Fruit fly (Drosophila melanogaster): ENCODE measurements around the gene CG31954.

CG31954 gene

dm6 chr2L:3559647-3560046 lies 49.7 kb upstream of the CG31954 start (continued):
- no peak for TF ChIP-seq pan (optimal IDR thresholded peaks at IDR 0.05)
- TF ChIP-seq pan (GFP tag; optimal IDR thresholded peaks at IDR 0.05 in 1 of 2, IDR thresholded peaks at IDR 0.05 in 1 of 2) = peak in 1 of 2 experiments; percentile 44
- TF ChIP-seq CG15269 (tag; optimal IDR thresholded peaks at IDR 0.05) = peak; percentile 13
- no peak for TF ChIP-seq prd (optimal IDR thresholded peaks at IDR 0.05)
- peak; percentile 45; the same call in 2 of the 3 replicates for TF ChIP-seq prd (GFP tag; IDR thresholded peaks at IDR 0.05)
- peak in 1 of 2 experiments; percentile 23 for TF ChIP-seq bsh (GFP tag; optimal IDR thresholded peaks at IDR 0.05)

- TF ChIP-seq prd (optimal IDR thresholded peaks at IDR 0.05) = no peak
- no peak for TF ChIP-seq prd (GFP tag; IDR thresholded peaks at IDR 0.05)
Measured at dm6 chr2L:3558299-3558698, 48.4 kb upstream of the CG31954 start.

dm6 chr2L:3557471-3557870 lies 47.6 kb upstream of the CG31954 start:
- TF ChIP-seq ab (GFP tag; optimal IDR thresholded peaks at IDR 0.05) (no peak), yki (optimal IDR thresholded peaks at IDR 0.05) (no peak), Hand (GFP tag; optimal IDR thresholded peaks at IDR 0.05) (no peak), CG13123 (GFP tag; optimal IDR thresholded peaks at IDR 0.05) (no peak), nom (GFP tag; optimal IDR thresholded peaks at IDR 0.05) (peak; percentile 2), gro (GFP tag; optimal IDR thresholded peaks at IDR 0.05) (no peak), grau (tag; optimal IDR thresholded peaks at IDR 0.05) (peak; percentile 53), Pdp1 (GFP tag; optimal IDR thresholded peaks at IDR 0.05) (peak in 1 of 2 experiments; percentile 47)

- TF ChIP-seq CG1024 (GFP tag; IDR thresholded peaks at IDR 0.05) (no peak), CG13624 (GFP tag; optimal IDR thresholded peaks at IDR 0.05) (no peak), gsb-n (tag; optimal IDR thresholded peaks at IDR 0.05) (peak; percentile 57), Elba2 (GFP tag; optimal IDR thresholded peaks at IDR 0.05) (no peak), ewg (GFP tag; optimal IDR thresholded peaks at IDR 0.05) (no peak), CG17829 (tag; optimal IDR thresholded peaks at IDR 0.05) (no peak), Stat92E (GFP tag; optimal IDR thresholded peaks at IDR 0.05) (no peak), Optix (GFP tag; IDR thresholded peaks at IDR 0.05) (no peak), row (GFP tag; IDR thresholded peaks at IDR 0.05) (no peak), ro (GFP tag; IDR thresholded peaks at IDR 0.05) (no peak), CG7372 (GFP tag; IDR thresholded peaks at IDR 0.05) (no peak), CG11695 (GFP tag; IDR thresholded peaks at IDR 0.05) (no peak), Bdp1 (GFP tag; optimal IDR thresholded peaks at IDR 0.05) (no peak), CG33213 (GFP tag; optimal IDR thresholded peaks at IDR 0.05) (no peak), vvl (GFP tag; IDR thresholded peaks at IDR 0.05) (peak; percentile 59; the same call in 1 of the 2 replicates), knrl (GFP tag; IDR thresholded peaks at IDR 0.05; ENCODE audit: partially characterized antibody) (no peak), Awh (GFP tag; IDR thresholded peaks at IDR 0.05) (peak; percentile 58; the same call in 1 of the 2 replicates), CG12219 (GFP tag; optimal IDR thresholded peaks at IDR 0.05) (no peak), abd-A (tag; optimal IDR thresholded peaks at IDR 0.05) (peak; percentile 7)
Measured at dm6 chr2L:3556937-3557336, 47.0 kb upstream of the CG31954 start.

dm6 chr2L:3555408-3556058 lies 45.6 kb upstream of the CG31954 start:
- TF ChIP-seq CG16813 (GFP tag; IDR thresholded peaks at IDR 0.05; ENCODE audit: partially characterized antibody) (peak; percentile 59), CG14710 (tag; optimal IDR thresholded peaks at IDR 0.05) (peak; percentile 57), CG7357 (GFP tag; IDR thresholded peaks at IDR 0.05) (0 out of 3 replicates have a peak, but pooled peaks have one; percentile 14), BEAF-32 (GFP tag; optimal IDR thresholded peaks at IDR 0.05) (peak; percentile 56), Spps (tag; optimal IDR thresholded peaks at IDR 0.05) (peak; percentile 32), twi (tag; optimal IDR thresholded peaks at IDR 0.05) (peak; percentile 3), CG2129 (GFP tag; IDR thresholded peaks at IDR 0.05; ENCODE audit: partially characterized antibody) (peak; percentile 42; the same call in 1 of the 2 replicates), wek (GFP tag; optimal IDR thresholded peaks at IDR 0.05) (no peak), CG8765 (GFP tag; IDR thresholded peaks at IDR 0.05) (peak; percentile 44; the same call in 1 of the 2 replicates), CG6765 (GFP tag; optimal IDR thresholded peaks at IDR 0.05) (no peak), Sry-δ (GFP tag; optimal IDR thresholded peaks at IDR 0.05) (peak; percentile 38), Med (GFP tag) (peak; percentile 50)
